Worm (Caenorhabditis elegans) whole organism, midembryonic: ENCODE measurements around the gene Y82E9BR.14.

ENCODE experiments used
- T22C8.4 ChIP-seq: fragments of 200-800 bp; sonication (Bioruptor generic); IDR thresholded peaks from 2 replicates; pipeline ENCODE4 v1.3.6; 2022; ENCODE audit warnings: missing genetic modification characterization, missing compliant biosample characterization
- cog-1 ChIP-seq: sonication (generic microtip); optimal IDR thresholded peaks from 2 replicates; lab custom pipeline; 2016; ENCODE audit warnings: missing genetic modification characterization, missing compliant biosample characterization
- flt-1 ChIP-seq: fragments of 200-800 bp; sonication (Bioruptor generic); IDR thresholded peaks from 2 replicates; pipeline ENCODE4 v1.3.6; 2022; ENCODE audit warnings: missing genetic modification characterization, missing compliant biosample characterization
- klf-2 ChIP-seq: fragments of 200-800 bp; sonication (Bioruptor generic); conservative IDR thresholded peaks from 2 replicates; pipeline ENCODE4 v1.3.6; 2022; ENCODE audit warnings: missing genetic modification reagents, missing genetic modification characterization, missing compliant biosample characterization
- med-1 ChIP-seq: sonication (generic microtip); optimal IDR thresholded peaks from 2 replicates; lab custom pipeline; 2017; ENCODE audit warnings: missing genetic modification characterization, mild to moderate bottlenecking, missing compliant biosample characterization, antibody characterized with exemption, missing genetic modification reagents; ENCODE audit not compliant: insufficient read depth
- ref-1 ChIP-seq: fragments of 200-800 bp; sonication (Bioruptor generic); conservative IDR thresholded peaks from 2 replicates; pipeline ENCODE4 v1.3.6; 2022; ENCODE audit warnings: missing genetic modification reagents, missing genetic modification characterization, missing compliant biosample characterization
- tab-1 ChIP-seq: fragments of 200-800 bp; sonication (Bioruptor generic); IDR thresholded peaks from 2 replicates; pipeline ENCODE4 v1.3.6; 2022; ENCODE audit warnings: missing genetic modification characterization, missing compliant biosample characterization
- ztf-23 ChIP-seq: fragments of 200-800 bp; sonication (Bioruptor generic); IDR thresholded peaks from 2 replicates; pipeline ENCODE4 v1.3.6; 2022; ENCODE audit warnings: missing genetic modification reagents, missing genetic modification characterization, missing compliant biosample characterization
- ztf-29 ChIP-seq: fragments of 200-800 bp; sonication (Bioruptor generic); IDR thresholded peaks from 2 replicates; pipeline ENCODE4 v1.3.6; 2022; ENCODE audit warnings: missing genetic modification reagents, missing genetic modification characterization, missing compliant biosample characterization

Gene Y82E9BR.14

ce11 chrIII:1372563-1372962 lies 41.4 kb downstream of the Y82E9BR.14 start:
- TF ChIP-seq tab-1, result no peak
- TF ChIP-seq klf-2 (GFP tag; lab: Robert Waterston, UW), result no peak
- no peak for TF ChIP-seq flt-1
- no peak for TF ChIP-seq ztf-23 (GFP tag; lab: Robert Waterston, UW)
- TF ChIP-seq ztf-29, result no peak
- TF ChIP-seq ref-1 (GFP tag; lab: Robert Waterston, UW), result no peak
- TF ChIP-seq T22C8.4, result no peak
- no peak for TF ChIP-seq med-1 (GFP tag; lab: Kevin White, UChicago)

- no peak for TF ChIP-seq tab-1
- TF ChIP-seq med-1 (GFP tag; lab: Kevin White, UChicago), result no peak
- no peak for TF ChIP-seq klf-2 (GFP tag; lab: Robert Waterston, UW)
- TF ChIP-seq ztf-29, result no peak
- TF ChIP-seq ref-1 (GFP tag; lab: Robert Waterston, UW), result no peak
- no peak for TF ChIP-seq cog-1 (tag; lab: Kevin White, UChicago)
- no peak for TF ChIP-seq flt-1
- no peak for TF ChIP-seq ztf-23 (GFP tag; lab: Robert Waterston, UW)
- TF ChIP-seq T22C8.4, result no peak
These were observed 54.2 kb downstream of the Y82E9BR.14 start, which contains the start of gene Y82E9BR.9 for ce11 chrIII:1359669-1360068. Gene Y82E9BR.9, minus strand, starts transcription at chrIII:1359769.
